Worm (Caenorhabditis elegans) whole organism, L2 larva: Measurements from ENCODE around the gene spe-41.

Experiments used
- ama-1 ChIP-seq: fragments of 150-350 bp; optimal IDR thresholded peaks from 2 replicates; lab custom pipeline; 2018; ENCODE audit warnings: inconsistent platforms
- lin-13 ChIP-seq: fragments of 150-350 bp; optimal IDR thresholded peaks from 2 replicates; lab custom pipeline; 2014; ENCODE audit warnings: missing biosample characterization, missing genetic modification reagents, missing genetic modification characterization
- nhr-11 ChIP-seq: fragments of 150-350 bp; optimal IDR thresholded peaks from 2 replicates; lab custom pipeline; 2014; ENCODE audit warnings: missing biosample characterization, missing genetic modification characterization
- nhr-129 ChIP-seq: fragments of 150-350 bp; optimal IDR thresholded peaks from 2 replicates; lab custom pipeline; 2014; ENCODE audit warnings: missing biosample characterization, missing genetic modification characterization
- sma-3 ChIP-seq: sonication (generic microtip); optimal IDR thresholded peaks from 2 replicates; lab custom pipeline; 2016; ENCODE audit warnings: missing genetic modification reagents, missing genetic modification characterization, missing compliant biosample characterization
- ztf-4 ChIP-seq: fragments of 150-350 bp; optimal IDR thresholded peaks from 2 replicates; lab custom pipeline; 2014; ENCODE audit warnings: missing biosample characterization, missing genetic modification characterization

ce11 chrIII:3480236-3480635 lies 36.2 kb upstream of the spe-41 start:
- TF ChIP-seq nhr-129 (tag; lab: Kevin White, UChicago) (no peak), sma-3 (GFP tag; lab: Kevin White, UChicago) (peak; percentile 40), lin-13 (GFP tag; lab: Kevin White, UChicago) (no peak), nhr-11 (no peak), ztf-4 (no peak), ama-1 (lab: Kevin White, UChicago) (no peak)
